Fruit fly (Drosophila melanogaster) whole organism, embryonic: ENCODE results near the gene HP1b.

ENCODE experiments used
- ATbp ChIP-seq: fragments of 200-800 bp; sonication (Bioruptor generic); optimal IDR thresholded peaks from 2 replicates; lab custom pipeline; 2017; ENCODE audit warnings: missing biosample characterization, mild to moderate bottlenecking, missing genetic modification characterization, missing genetic modification reagents
- CG11093 ChIP-seq: fragments of 200-800 bp; sonication (Bioruptor generic); IDR thresholded peaks from 3 replicates; pipeline ENCODE4 v1.3.6; 2022; ENCODE audit warnings: missing biosample characterization, missing genetic modification characterization
- CG11398 ChIP-seq: fragments of 200-800 bp; sonication (Bioruptor generic); optimal IDR thresholded peaks from 2 replicates; lab custom pipeline; 2016; ENCODE audit warnings: missing biosample characterization, missing genetic modification characterization
- CG11504 ChIP-seq: fragments of 200-800 bp; sonication (Bioruptor generic); optimal IDR thresholded peaks from 3 replicates; lab custom pipeline; 2019; ENCODE audit warnings: missing biosample characterization, mild to moderate bottlenecking, missing genetic modification characterization, moderate library complexity
- CG12155 ChIP-seq: fragments of 200-800 bp; sonication (Bioruptor generic); optimal IDR thresholded peaks from 3 replicates; lab custom pipeline; 2016; ENCODE audit warnings: missing biosample characterization, missing genetic modification characterization
- CG12391 ChIP-seq: fragments of 200-800 bp; sonication (Bioruptor generic); optimal IDR thresholded peaks from 3 replicates; lab custom pipeline; 2018; ENCODE audit warnings: missing biosample characterization, mild to moderate bottlenecking, missing genetic modification characterization, moderate library complexity
- CG14667 ChIP-seq: fragments of 200-800 bp; sonication (Bioruptor generic); IDR thresholded peaks from 2 replicates; pipeline ENCODE4 v1.3.6; 2022; ENCODE audit warnings: missing biosample characterization, missing genetic modification characterization
- CG14860 ChIP-seq: fragments of 200-800 bp; sonication (Bioruptor generic); IDR thresholded peaks from 3 replicates; pipeline ENCODE4 v1.3.6; 2022; ENCODE audit warnings: missing biosample characterization, missing genetic modification characterization; ENCODE audit not compliant: partially characterized antibody
- CG16813 ChIP-seq: fragments of 200-800 bp; sonication (Bioruptor generic); IDR thresholded peaks from 3 replicates; pipeline ENCODE4 v1.3.6; 2022; ENCODE audit warnings: missing biosample characterization, missing genetic modification characterization; ENCODE audit not compliant: partially characterized antibody
- CG17361 ChIP-seq: fragments of 200-800 bp; sonication (Bioruptor generic); IDR thresholded peaks from 3 replicates; pipeline ENCODE4 v1.3.6; 2022; ENCODE audit warnings: missing biosample characterization, missing genetic modification characterization
- CG17568 ChIP-seq: fragments of 200-800 bp; sonication (Bioruptor generic); optimal IDR thresholded peaks from 2 replicates; lab custom pipeline; 2018; ENCODE audit warnings: missing biosample characterization, mild to moderate bottlenecking, missing genetic modification characterization, moderate library complexity
- CG1832 ChIP-seq: fragments of 200-800 bp; sonication (Bioruptor generic); optimal IDR thresholded peaks from 2 replicates; lab custom pipeline; 2017; ENCODE audit warnings: missing biosample characterization, mild to moderate bottlenecking, missing genetic modification characterization, inconsistent platforms
- CG2678 ChIP-seq: fragments of 200-800 bp; sonication (Bioruptor generic); optimal IDR thresholded peaks from 3 replicates; lab custom pipeline; 2019; ENCODE audit warnings: missing biosample characterization, mild to moderate bottlenecking, missing genetic modification characterization, moderate library complexity
- CG2875 ChIP-seq: fragments of 200-800 bp; sonication (Bioruptor generic); optimal IDR thresholded peaks from 2 replicates; lab custom pipeline; 2017; ENCODE audit warnings: missing biosample characterization, mild to moderate bottlenecking, missing genetic modification characterization, missing genetic modification reagents
- CG3065 ChIP-seq: fragments of 200-800 bp; sonication (Bioruptor generic); optimal IDR thresholded peaks from 2 replicates; lab custom pipeline; 2016; ENCODE audit warnings: missing biosample characterization, missing genetic modification characterization
- CG31441 ChIP-seq: fragments of 200-800 bp; sonication (Bioruptor generic); IDR thresholded peaks from 2 replicates; pipeline ENCODE4 v1.3.6; 2022; ENCODE audit warnings: missing biosample characterization, missing genetic modification characterization
- CG3847 ChIP-seq: fragments of 200-800 bp; sonication (Bioruptor generic); IDR thresholded peaks from 2 replicates; pipeline ENCODE4 v1.3.6; 2022; ENCODE audit warnings: missing biosample characterization, missing genetic modification characterization
- CG4404 ChIP-seq: fragments of 200-800 bp; sonication (Bioruptor generic); IDR thresholded peaks from 2 replicates; pipeline ENCODE4 v1.3.6; 2022; ENCODE audit warnings: missing biosample characterization, missing genetic modification characterization
- CG4707 ChIP-seq: fragments of 200-800 bp; sonication (Bioruptor generic); optimal IDR thresholded peaks from 2 replicates; lab custom pipeline; 2018; ENCODE audit warnings: missing biosample characterization, mild to moderate bottlenecking, missing genetic modification characterization, moderate library complexity
- CG6683 ChIP-seq: fragments of 200-800 bp; sonication (Bioruptor generic); optimal IDR thresholded peaks from 2 replicates; lab custom pipeline; 2017; ENCODE audit warnings: missing biosample characterization, mild to moderate bottlenecking, missing genetic modification characterization, missing genetic modification reagents
- CG7556 ChIP-seq: fragments of 200-800 bp; sonication (Bioruptor generic); optimal IDR thresholded peaks from 2 replicates; lab custom pipeline; 2017; ENCODE audit warnings: missing biosample characterization, mild to moderate bottlenecking, missing genetic modification characterization
- CG7745 ChIP-seq: fragments of 200-800 bp; sonication (Bioruptor generic); optimal IDR thresholded peaks from 2 replicates; lab custom pipeline; 2018; ENCODE audit warnings: missing biosample characterization, mild to moderate bottlenecking, missing genetic modification characterization, moderate library complexity
- CG9727 ChIP-seq: fragments of 200-800 bp; sonication (Bioruptor generic); optimal IDR thresholded peaks from 3 replicates; lab custom pipeline; 2017; ENCODE audit warnings: missing biosample characterization, mild to moderate bottlenecking, missing genetic modification characterization
- Dek ChIP-seq: fragments of 200-800 bp; sonication (Bioruptor generic); optimal IDR thresholded peaks from 3 replicates; lab custom pipeline; 2019; ENCODE audit warnings: missing biosample characterization, mild to moderate bottlenecking, missing genetic modification characterization, moderate library complexity
- Dp ChIP-seq: fragments of 200-800 bp; sonication (Bioruptor generic); optimal IDR thresholded peaks from 2 replicates; lab custom pipeline; 2018; ENCODE audit warnings: missing biosample characterization, mild to moderate bottlenecking, missing genetic modification characterization, moderate library complexity
- E2f1 ChIP-seq: fragments of 200-800 bp; sonication (Bioruptor generic); IDR thresholded peaks from 2 replicates; pipeline ENCODE4 v1.3.6; 2022; ENCODE audit warnings: missing biosample characterization, missing genetic modification characterization
- H15 ChIP-seq: fragments of 200-800 bp; sonication (Bioruptor generic); IDR thresholded peaks from 3 replicates; pipeline ENCODE4 v1.3.6; 2022; ENCODE audit warnings: missing biosample characterization, missing genetic modification characterization
- NC2α ChIP-seq: fragments of 200-800 bp; sonication (Bioruptor generic); optimal IDR thresholded peaks from 2 replicates; lab custom pipeline; 2016; ENCODE audit warnings: missing biosample characterization, missing genetic modification characterization
- NFAT ChIP-seq: fragments of 200-800 bp; sonication (Bioruptor generic); IDR thresholded peaks from 2 replicates; pipeline ENCODE4 v1.3.6; 2022; ENCODE audit warnings: missing biosample characterization, missing genetic modification characterization
- Oli ChIP-seq: fragments of 200-800 bp; sonication (Bioruptor generic); optimal IDR thresholded peaks from 2 replicates; lab custom pipeline; 2018; ENCODE audit warnings: missing biosample characterization, mild to moderate bottlenecking, missing genetic modification characterization, moderate library complexity
- Opbp ChIP-seq: fragments of 200-800 bp; sonication (Bioruptor generic); IDR thresholded peaks from 3 replicates; pipeline ENCODE4 v1.3.6; 2022; ENCODE audit warnings: missing biosample characterization, missing genetic modification characterization; ENCODE audit not compliant: partially characterized antibody
- PHDP ChIP-seq: fragments of 200-800 bp; sonication (Bioruptor generic); optimal IDR thresholded peaks from 3 replicates; lab custom pipeline; 2018; ENCODE audit warnings: missing biosample characterization, mild to moderate bottlenecking, missing genetic modification characterization, moderate library complexity
- Ssrp ChIP-seq: fragments of 200-800 bp; sonication (Bioruptor generic); optimal IDR thresholded peaks from 2 replicates; lab custom pipeline; 2018; ENCODE audit warnings: missing biosample characterization, mild to moderate bottlenecking, missing genetic modification characterization, moderate library complexity
- Tbp ChIP-seq: fragments of >200 bp; optimal IDR thresholded peaks from 2 replicates; lab custom pipeline; 2018; ENCODE audit warnings: missing biosample characterization, missing genetic modification characterization
- aop ChIP-seq: fragments of 200-800 bp; sonication (Bioruptor generic); IDR thresholded peaks from 2 replicates; pipeline ENCODE4 v1.3.6; 2022; ENCODE audit warnings: missing biosample characterization, missing genetic modification characterization
- ara ChIP-seq: fragments of 200-800 bp; sonication (Bioruptor generic); IDR thresholded peaks from 2 replicates; pipeline ENCODE4 v1.3.6; 2022; ENCODE audit warnings: missing biosample characterization, missing genetic modification characterization
- ash1 ChIP-seq: fragments of 200-800 bp; sonication (Bioruptor generic); optimal IDR thresholded peaks from 2 replicates; lab custom pipeline; 2018; ENCODE audit warnings: missing biosample characterization, mild to moderate bottlenecking, missing genetic modification characterization
- ato ChIP-seq: fragments of 200-800 bp; sonication (Bioruptor generic); IDR thresholded peaks from 2 replicates; pipeline ENCODE4 v1.3.6; 2022; ENCODE audit warnings: missing biosample characterization, missing genetic modification characterization; ENCODE audit not compliant: partially characterized antibody
- fd102C ChIP-seq: fragments of 200-800 bp; sonication (Bioruptor generic); optimal IDR thresholded peaks from 2 replicates; lab custom pipeline; 2018; ENCODE audit warnings: missing biosample characterization, mild to moderate bottlenecking, missing genetic modification characterization, moderate library complexity
- hb ChIP-seq: fragments of 200-800 bp; sonication (Bioruptor generic); IDR thresholded peaks from 3 replicates; pipeline ENCODE4 v1.3.6; 2022; ENCODE audit warnings: missing biosample characterization, missing genetic modification characterization; ENCODE audit not compliant: partially characterized antibody
- inv ChIP-seq: fragments of 200-800 bp; sonication (Bioruptor generic); IDR thresholded peaks from 2 replicates; pipeline ENCODE4 v1.3.6; 2022; ENCODE audit warnings: missing biosample characterization, missing genetic modification characterization; ENCODE audit not compliant: partially characterized antibody
- nerfin-2 ChIP-seq: fragments of 200-800 bp; sonication (Bioruptor generic); IDR thresholded peaks from 2 replicates; pipeline ENCODE4 v1.3.6; 2022; ENCODE audit warnings: missing biosample characterization, missing genetic modification characterization; ENCODE audit not compliant: partially characterized antibody
- pum ChIP-seq: fragments of 200-800 bp; sonication (Bioruptor generic); optimal IDR thresholded peaks from 2 replicates; lab custom pipeline; 2016; ENCODE audit warnings: missing biosample characterization, missing genetic modification characterization
- sc ChIP-seq, 3 experiments: fragments of >200 bp in 2 of 3; fragments of 200-800 bp in 1 of 3; sonication (Bioruptor generic) in 1 of 3; optimal IDR thresholded peaks; 2 replicates in 2 of 3; 3 replicates in 1 of 3; lab custom pipeline; 2017; ENCODE audit warnings: mild to moderate bottlenecking in 1 of 3, missing biosample characterization in 1 of 3, missing genetic modification characterization in 1 of 3, missing genetic modification reagents in 1 of 3
- sens ChIP-seq: fragments of 200-800 bp; sonication (Bioruptor generic); peaks from one replicate; lab custom pipeline; 2016; ENCODE audit warnings: missing biosample characterization, missing genetic modification characterization
- sqz ChIP-seq: fragments of 200-800 bp; sonication (Bioruptor generic); optimal IDR thresholded peaks from 3 replicates; lab custom pipeline; 2018; ENCODE audit warnings: missing biosample characterization, mild to moderate bottlenecking, missing genetic modification characterization
- sr ChIP-seq: fragments of 200-800 bp; sonication (Bioruptor generic); IDR thresholded peaks from 3 replicates; pipeline ENCODE4 v1.3.6; 2022; ENCODE audit warnings: missing biosample characterization, missing genetic modification characterization
- tna ChIP-seq: fragments of 200-800 bp; sonication (Bioruptor generic); IDR thresholded peaks from 2 replicates; pipeline ENCODE4 v1.3.6; 2022; ENCODE audit warnings: missing biosample characterization, missing genetic modification characterization; ENCODE audit not compliant: partially characterized antibody

HP1b gene

dm6 chrX:9089254-9090056, 8.6 kb downstream of the HP1b start, which contains the start of gene CCT2 (continued):
- TF ChIP-seq CG7745 (tag; lab: Kevin White, UChicago) (no peak), CG3065 (no peak), CG14860 (GFP tag; lab: Robert Waterston, UW) (peak; percentile 65; the same call in 2 of the 3 replicates), nerfin-2 (GFP tag; lab: Robert Waterston, UW) (no peak), CG14667 (GFP tag; lab: Robert Waterston, UW) (no peak), tna (GFP tag; lab: Robert Waterston, UW) (no peak), CG7556 (GFP tag; lab: Kevin White, UChicago) (no peak), sr (GFP tag; lab: Robert Waterston, UW) (no peak), Ssrp (tag; lab: Kevin White, UChicago) (no peak), sc (optimal IDR thresholded peaks at IDR 0.05; lab: Kevin White, UChicago) (no peak), sc (GFP tag; optimal IDR thresholded peaks at IDR 0.05; lab: Kevin White, UChicago) (no peak), NFAT (no peak), CG9727 (GFP tag; lab: Kevin White, UChicago) (no peak), CG11398 (no peak), NC2α (GFP tag; lab: Kevin White, UChicago) (no peak), pum (GFP tag; lab: Kevin White, UChicago) (no peak), Dek (no peak), CG11093 (no peak), CG12155 (GFP tag; lab: Kevin White, UChicago) (no peak), fd102C (no peak), H15 (GFP tag; lab: Robert Waterston, UW) (no peak), sqz (no peak), CG17568 (GFP tag; lab: Kevin White, UChicago) (no peak), hb (GFP tag; lab: Robert Waterston, UW) (no peak), E2f1 (GFP tag; lab: Robert Waterston, UW) (no peak), CG6683 (GFP tag; lab: Kevin White, UChicago) (no peak), CG31441 (GFP tag; lab: Robert Waterston, UW) (no peak), ara (GFP tag; lab: Robert Waterston, UW) (no peak), CG2678 (tag; lab: Kevin White, UChicago) (no peak), sens (GFP tag; lab: Kevin White, UChicago) (peak; percentile 80), Opbp (GFP tag; lab: Robert Waterston, UW) (peak; percentile 73), CG17361 (GFP tag; lab: Robert Waterston, UW) (no peak), CG1832 (no peak), aop (GFP tag; lab: Robert Waterston, UW) (no peak), CG12391 (tag; lab: Kevin White, UChicago) (no peak), CG2875 (GFP tag; lab: Kevin White, UChicago) (no peak), CG16813 (GFP tag; lab: Robert Waterston, UW) (peak; percentile 63; the same call in 2 of the 3 replicates), ato (peak; percentile 56; the same call in 1 of the 2 replicates), ATbp (GFP tag; lab: Kevin White, UChicago) (no peak), Tbp (no peak), Dp (GFP tag; lab: Kevin White, UChicago) (peak; percentile 87), inv (GFP tag; lab: Robert Waterston, UW) (0 out of 2 replicates have a peak, but pooled peaks have one; percentile 30), CG4404 (no peak), CG4707 (GFP tag; lab: Kevin White, UChicago) (no peak), Oli (no peak), ash1 (no peak), CG11504 (tag; lab: Kevin White, UChicago) (no peak), CG3847 (peak; percentile 31; the same call in 1 of the 2 replicates), PHDP (tag; lab: Kevin White, UChicago) (no peak)
